Fruit fly (Drosophila melanogaster): ENCODE measurements around the gene eys.

Gene eys

DNA sequence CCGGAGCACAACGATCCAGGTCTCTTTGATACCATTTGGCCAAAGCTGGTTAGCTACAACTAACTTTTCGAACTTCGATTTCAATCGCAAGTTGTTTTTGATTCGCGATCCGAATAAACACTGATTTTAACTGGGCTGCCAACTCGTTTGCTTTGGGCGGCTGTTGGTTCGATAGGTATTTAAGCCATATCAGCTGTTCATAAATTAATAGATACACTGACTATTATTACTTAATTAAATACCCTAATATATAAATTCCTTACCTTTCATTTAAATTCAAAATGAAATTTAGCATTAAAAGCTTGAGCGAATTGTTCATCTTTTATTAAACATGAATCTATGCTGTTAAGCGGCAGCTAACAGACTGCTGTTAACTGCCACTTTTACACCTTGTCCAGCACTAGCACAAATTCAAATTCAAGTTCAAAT, 45.8 kb downstream of the eys start, which contains the start of gene CG9967:
TSS of gene CG9967 (minus strand) at position 129 of the 429 bp plus-strand sequence.
- TF ChIP-seq Sin3A (optimal IDR thresholded peaks at IDR 0.05) = no peak
- TF ChIP-seq h (optimal IDR thresholded peaks at IDR 0.05) = no peak
- TF ChIP-seq Myc (optimal IDR thresholded peaks at IDR 0.05) = no peak
- TF ChIP-seq ttk (optimal IDR thresholded peaks at IDR 0.05) = no peak
- TF ChIP-seq insv (optimal IDR thresholded peaks at IDR 0.05) = no peak
- no peak for TF ChIP-seq psq (optimal IDR thresholded peaks at IDR 0.05)

DNA sequence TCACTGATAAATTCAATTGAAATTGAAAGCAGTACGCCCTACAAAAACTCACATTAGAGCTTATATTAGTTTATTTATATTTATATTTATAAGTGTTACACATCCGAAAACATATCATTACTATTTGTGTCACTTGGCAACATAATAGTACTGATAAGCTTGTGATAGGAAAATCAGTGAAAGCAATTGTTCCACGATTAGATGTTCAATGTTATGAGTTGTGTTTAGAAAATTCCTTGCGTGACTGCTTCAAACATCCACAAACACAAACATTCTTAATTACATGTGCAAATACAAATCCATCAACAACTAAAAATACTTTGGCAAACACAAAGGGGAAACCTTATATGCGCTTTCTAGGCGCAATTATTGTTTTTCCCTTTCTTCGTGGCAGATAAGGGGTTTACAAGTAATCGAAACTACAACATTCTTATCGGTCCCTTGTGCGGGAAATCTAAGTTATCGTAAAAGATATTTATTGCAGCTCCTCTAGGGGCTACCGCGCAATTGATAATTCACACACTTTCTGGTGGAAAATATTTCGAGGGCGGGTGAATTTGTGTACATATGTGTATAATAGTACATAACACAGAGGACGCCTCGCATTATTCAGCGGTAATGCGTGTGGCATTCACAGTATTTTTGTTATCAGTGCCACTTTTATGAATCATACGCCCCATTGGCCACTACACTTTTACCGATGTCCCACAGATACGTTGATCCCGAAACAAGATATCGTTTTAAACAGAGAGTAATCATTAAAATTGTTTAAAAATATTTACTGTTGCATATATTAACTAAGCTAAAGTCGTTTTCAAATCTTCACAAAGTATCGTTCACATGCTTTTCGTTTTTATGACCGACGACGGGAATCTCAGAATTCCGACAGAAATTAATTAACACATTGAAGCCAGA, 50.7 kb downstream of the eys start:
- TF ChIP-seq h (optimal IDR thresholded peaks at IDR 0.05) (no peak), Sin3A (optimal IDR thresholded peaks at IDR 0.05) (no peak), ttk (optimal IDR thresholded peaks at IDR 0.05) (no peak), psq (optimal IDR thresholded peaks at IDR 0.05) (no peak)

DNA sequence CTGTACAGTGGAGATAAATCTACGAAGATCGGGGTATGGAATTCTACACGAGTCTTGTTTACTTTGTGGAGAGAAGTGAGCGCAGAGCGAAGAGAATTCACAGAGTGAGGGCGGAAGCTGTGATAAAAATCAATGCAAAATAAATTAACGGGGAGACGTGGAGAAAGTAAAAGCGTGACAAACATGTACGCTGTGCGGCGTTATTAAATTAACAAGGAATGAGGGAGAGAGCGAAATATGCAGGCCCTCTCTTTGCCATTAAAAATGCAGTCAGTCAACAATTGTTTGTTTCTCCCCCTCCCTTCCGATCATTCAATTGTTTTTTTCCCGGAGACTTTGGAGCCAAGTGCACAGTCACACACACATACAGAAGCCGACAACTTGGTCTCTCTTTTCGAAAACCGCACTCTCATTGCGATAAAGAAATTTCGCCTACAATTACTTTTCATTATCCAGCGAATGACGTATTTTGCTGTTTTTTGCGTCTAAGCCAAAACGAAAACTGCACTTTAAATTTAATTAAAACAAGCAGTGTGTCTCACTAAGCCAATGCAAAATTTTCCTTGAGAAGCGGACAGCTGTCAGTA, 51.4 kb downstream of the eys start:
- TF ChIP-seq psq (optimal IDR thresholded peaks at IDR 0.05) = no peak
- TF ChIP-seq h (optimal IDR thresholded peaks at IDR 0.05) = no peak
- no peak for TF ChIP-seq insv (optimal IDR thresholded peaks at IDR 0.05)
- TF ChIP-seq Myc (optimal IDR thresholded peaks at IDR 0.05) = no peak
- no peak for TF ChIP-seq Sin3A (optimal IDR thresholded peaks at IDR 0.05)
- TF ChIP-seq ttk (optimal IDR thresholded peaks at IDR 0.05) = no peak

DNA sequence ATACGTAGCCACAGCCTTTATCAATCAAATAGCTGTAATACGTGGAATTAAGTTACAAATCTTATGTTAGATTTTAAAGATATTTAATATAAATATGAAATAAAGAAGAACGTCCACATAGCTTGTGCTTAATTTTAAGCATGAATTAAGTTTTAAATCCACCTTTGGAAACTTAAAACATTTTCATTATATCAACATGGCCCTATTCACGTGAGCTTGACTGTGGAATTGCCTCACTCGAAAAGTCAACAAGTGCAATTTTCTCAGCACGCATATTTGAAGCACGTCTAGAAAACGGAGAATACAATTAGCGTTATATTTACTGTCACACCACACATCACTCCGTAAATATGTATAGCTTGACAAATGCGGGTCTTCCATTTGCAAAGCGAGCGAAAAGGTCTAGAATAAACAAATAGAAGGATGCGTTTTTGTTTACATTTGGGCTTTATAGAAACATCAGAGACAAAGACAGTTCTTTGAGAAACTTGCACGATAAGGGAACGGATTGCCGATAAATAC, 52.2 kb downstream of the eys start:
- TF ChIP-seq ttk (optimal IDR thresholded peaks at IDR 0.05) (no peak), insv (optimal IDR thresholded peaks at IDR 0.05) (no peak), h (optimal IDR thresholded peaks at IDR 0.05) (no peak), Myc (optimal IDR thresholded peaks at IDR 0.05) (no peak), Sin3A (optimal IDR thresholded peaks at IDR 0.05) (no peak), psq (optimal IDR thresholded peaks at IDR 0.05) (no peak)

DNA sequence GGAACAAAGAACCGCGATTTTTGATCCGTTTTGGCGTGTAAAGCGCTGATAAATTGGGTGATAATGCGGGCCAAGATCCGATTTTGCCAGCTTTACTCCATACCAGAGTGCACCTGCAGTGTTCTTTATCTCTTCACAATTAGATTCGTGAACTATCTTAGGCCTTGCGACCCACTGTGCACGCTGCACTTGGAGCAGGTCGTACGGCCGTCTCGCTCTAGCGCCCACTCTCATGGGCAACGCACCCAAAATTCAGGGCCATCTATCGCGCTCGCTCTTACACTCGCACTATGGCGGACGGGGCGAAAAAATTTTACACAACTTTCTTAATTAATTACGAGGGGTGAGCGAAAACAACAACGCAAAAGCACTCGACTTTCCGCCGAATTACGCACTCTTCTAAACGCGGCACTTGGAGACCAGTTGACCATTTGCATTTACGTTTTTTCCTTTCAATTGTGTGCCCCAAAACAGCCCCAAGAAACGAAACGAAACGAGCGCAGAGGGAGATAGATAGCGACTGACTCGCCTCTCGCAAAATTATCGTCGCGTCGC, 52.8 kb downstream of the eys start:
- TF ChIP-seq psq (optimal IDR thresholded peaks at IDR 0.05) (no peak), ttk (optimal IDR thresholded peaks at IDR 0.05) (no peak), h (optimal IDR thresholded peaks at IDR 0.05) (no peak), Myc (optimal IDR thresholded peaks at IDR 0.05) (no peak)

DNA sequence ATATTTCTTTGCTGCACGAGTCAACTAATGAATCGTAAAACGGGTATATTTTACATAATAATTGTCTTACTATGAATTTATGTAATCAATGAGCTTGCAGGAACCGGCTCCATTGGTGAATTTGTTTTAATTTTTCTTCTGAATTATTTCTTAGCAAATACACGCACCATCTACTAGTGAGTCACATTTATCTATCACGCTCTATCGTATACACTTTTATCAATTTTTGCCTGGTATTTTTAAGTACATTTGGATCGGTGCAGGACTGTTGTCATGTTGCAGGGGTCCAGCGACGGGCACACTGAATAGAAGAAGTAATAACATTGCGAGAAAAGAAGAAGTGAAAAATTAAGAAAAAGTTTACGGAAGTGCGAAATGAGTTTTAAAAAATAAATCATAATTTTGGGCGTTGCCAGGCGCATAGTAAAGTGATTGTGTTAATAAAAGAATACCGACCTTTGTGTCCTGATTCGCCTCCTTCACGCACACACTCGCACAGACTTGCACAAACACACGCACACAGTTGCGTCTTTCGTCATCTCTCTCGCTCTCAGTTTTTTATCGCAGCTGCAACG, 53.7 kb downstream of the eys start, which contains the start of the genes Rab5 and Axud1:
TSS of gene Rab5 (minus strand) at position 197 of the 575 bp plus-strand sequence.
TSS of gene Axud1 (plus strand) at position 269 of the 575 bp plus-strand sequence.
- no peak for TF ChIP-seq psq (optimal IDR thresholded peaks at IDR 0.05)
- TF ChIP-seq Sin3A (optimal IDR thresholded peaks at IDR 0.05) = no peak
- TF ChIP-seq ttk (optimal IDR thresholded peaks at IDR 0.05) = no peak
- TF ChIP-seq h (optimal IDR thresholded peaks at IDR 0.05) = no peak
- TF ChIP-seq Myc (optimal IDR thresholded peaks at IDR 0.05) = no peak

DNA sequence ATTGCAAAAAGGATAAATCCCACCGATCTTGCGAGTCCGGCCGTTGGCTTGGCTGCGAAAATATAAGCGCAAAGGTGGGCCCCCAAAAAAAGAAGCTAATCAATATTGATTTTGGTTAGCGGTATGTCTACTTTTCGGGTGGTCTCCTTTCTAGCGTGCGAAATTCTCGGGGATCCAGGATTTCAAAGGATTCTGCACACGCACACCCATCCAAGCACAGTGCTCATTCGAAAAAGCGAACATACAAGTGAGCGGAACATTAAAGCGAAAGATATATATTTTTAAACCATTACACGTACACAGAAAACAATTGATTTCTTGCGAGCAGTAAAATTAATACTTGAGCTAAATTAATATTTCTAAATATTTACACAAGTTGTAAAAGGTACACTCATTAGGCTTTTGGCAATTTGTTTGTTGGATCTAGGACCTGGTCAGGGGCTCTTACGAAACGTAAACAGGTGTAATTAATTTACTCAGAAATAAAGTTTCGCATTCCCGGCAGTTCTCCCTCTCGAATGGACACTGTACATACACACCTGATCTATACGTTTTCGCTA, 54.3 kb downstream of the eys start:
- no peak for TF ChIP-seq Myc (optimal IDR thresholded peaks at IDR 0.05)

DNA sequence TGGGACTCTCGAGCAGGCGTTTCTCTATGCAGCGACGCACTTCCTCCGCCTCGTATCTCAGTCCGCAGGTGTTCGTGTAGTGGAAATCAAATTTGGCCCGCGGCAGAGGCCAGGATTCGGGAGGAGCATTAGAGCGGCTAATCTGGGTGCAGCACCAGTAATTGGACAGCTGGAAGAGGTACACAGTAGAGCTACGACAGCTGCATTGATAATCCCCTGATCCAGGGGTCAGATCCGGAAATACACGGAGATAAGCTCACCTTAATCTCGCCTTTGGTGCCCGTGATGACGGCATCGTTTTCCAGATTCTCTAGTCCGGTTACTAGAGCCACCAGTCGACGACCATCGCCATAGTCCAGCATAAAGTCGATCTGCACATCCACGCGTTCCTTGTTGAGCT, 58.9 kb downstream of the eys start:
- TF ChIP-seq h (optimal IDR thresholded peaks at IDR 0.05) = no peak
- no peak for TF ChIP-seq psq (optimal IDR thresholded peaks at IDR 0.05)
- no peak for TF ChIP-seq insv (optimal IDR thresholded peaks at IDR 0.05)
- TF ChIP-seq Sin3A (optimal IDR thresholded peaks at IDR 0.05) = no peak
- no peak for TF ChIP-seq ttk (optimal IDR thresholded peaks at IDR 0.05)
- no peak for TF ChIP-seq Myc (optimal IDR thresholded peaks at IDR 0.05)

DNA sequence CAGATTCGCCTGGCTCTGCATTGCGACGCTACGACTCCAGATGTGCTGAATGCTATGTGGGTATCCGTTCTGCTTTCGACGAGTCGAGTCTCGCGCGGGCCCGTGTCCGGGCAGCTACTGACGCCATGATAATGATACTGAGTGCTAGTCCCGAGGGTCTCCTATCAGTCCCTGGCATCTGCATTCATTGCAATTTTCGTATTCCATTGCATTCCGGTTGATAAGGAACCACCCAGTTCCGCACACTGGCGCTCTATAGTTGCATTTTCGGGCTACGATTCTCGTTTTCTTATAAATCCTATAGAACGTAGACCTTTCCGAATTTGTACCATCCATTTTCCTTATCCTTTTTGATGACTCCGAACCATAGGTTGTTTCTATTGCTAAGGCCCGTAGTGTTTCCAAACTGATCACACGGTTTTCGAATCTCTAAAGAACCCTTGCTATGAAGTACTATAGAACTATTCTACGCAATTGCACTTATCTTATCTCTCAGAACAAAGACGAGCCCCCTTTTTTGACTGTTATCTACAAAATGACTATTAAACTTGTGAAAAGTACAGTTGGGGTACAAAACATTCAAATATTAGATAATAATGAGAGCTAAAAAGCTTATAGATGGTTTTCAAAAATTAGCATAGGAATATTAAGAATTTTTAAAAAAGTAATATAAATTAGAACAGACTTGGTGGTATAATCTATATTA, 60.1 kb downstream of the eys start, which contains the start of gene CG3597:
TSS of gene CG3597 (minus strand) at position 119 of the 706 bp plus-strand sequence.
- TF ChIP-seq ttk (optimal IDR thresholded peaks at IDR 0.05) = no peak
- no peak for TF ChIP-seq Myc (optimal IDR thresholded peaks at IDR 0.05)
- no peak for TF ChIP-seq h (optimal IDR thresholded peaks at IDR 0.05)
- TF ChIP-seq psq (optimal IDR thresholded peaks at IDR 0.05) = no peak
- TF ChIP-seq insv (optimal IDR thresholded peaks at IDR 0.05) = no peak
- TF ChIP-seq Sin3A (optimal IDR thresholded peaks at IDR 0.05) = no peak

DNA sequence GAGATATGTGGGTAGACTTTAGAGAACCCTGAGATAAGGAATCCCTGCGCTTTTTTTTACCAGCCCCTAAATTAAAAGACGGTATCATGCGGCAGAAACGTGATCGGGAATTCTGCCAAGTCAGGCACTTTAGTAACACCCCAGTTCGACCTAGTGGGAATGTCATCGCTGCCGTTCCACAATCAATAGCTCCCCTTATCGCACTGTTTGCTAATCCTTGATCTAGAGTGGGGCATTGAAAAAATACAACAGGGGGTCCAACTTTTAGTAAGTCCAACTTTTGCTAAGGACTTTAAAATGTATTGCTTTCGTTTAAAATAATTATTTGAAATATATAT, 60.6 kb downstream of the eys start:
- no peak for TF ChIP-seq h (optimal IDR thresholded peaks at IDR 0.05)
- no peak for TF ChIP-seq Sin3A (optimal IDR thresholded peaks at IDR 0.05)
- no peak for TF ChIP-seq Myc (optimal IDR thresholded peaks at IDR 0.05)
- TF ChIP-seq ttk (optimal IDR thresholded peaks at IDR 0.05) = no peak
